Fruit fly (Drosophila melanogaster): ENCODE measurements around the gene RpS3.

DNA sequence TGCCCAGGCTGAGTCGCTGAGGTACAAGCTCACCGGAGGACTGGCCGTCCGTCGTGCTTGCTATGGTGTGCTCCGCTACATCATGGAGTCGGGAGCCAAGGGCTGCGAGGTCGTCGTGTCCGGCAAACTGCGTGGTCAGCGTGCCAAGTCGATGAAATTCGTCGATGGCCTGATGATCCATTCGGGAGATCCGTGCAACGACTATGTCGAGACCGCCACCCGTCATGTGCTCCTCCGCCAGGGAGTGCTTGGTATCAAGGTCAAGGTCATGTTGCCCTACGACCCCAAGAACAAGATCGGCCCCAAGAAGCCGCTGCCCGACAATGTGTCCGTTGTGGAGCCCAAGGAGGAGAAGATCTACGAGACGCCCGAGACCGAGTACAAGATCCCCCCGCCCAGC lies 808 bp downstream of the RpS3 start:
- TF ChIP-seq Sin3A (optimal IDR thresholded peaks at IDR 0.05) (no peak), psq (optimal IDR thresholded peaks at IDR 0.05) (no peak), insv (optimal IDR thresholded peaks at IDR 0.05) (no peak)

All from Kc167 (cell line).